Fruit fly (Drosophila melanogaster) S2 (cell line): Measurements from ENCODE around the gene ct.

Experiments
- CG8478 ChIP-seq: fragments of >200 bp; optimal IDR thresholded peaks from 2 replicates; lab custom pipeline; 2018
- CTCF ChIP-seq, 2 experiments: fragments of >200 bp; optimal IDR thresholded peaks; 2 replicates each; lab custom pipeline; 2018

dm6 chrX:7604503-7604969, 3.7 kb upstream of the ct start:
- no peak for TF ChIP-seq CG8478
- no peak for TF ChIP-seq CTCF (optimal IDR thresholded peaks at IDR 0.05; lab: Kevin White, UChicago)
